Worm (Caenorhabditis elegans) whole organism, early embryonic: ENCODE data around the gene W03C9.6.

Source experiments
- ama-1 ChIP-seq: fragments of 150-350 bp; optimal IDR thresholded peaks from 2 replicates; lab custom pipeline; 2014
- ceh-13 ChIP-seq: fragments of 200-800 bp; sonication (Bioruptor generic); optimal IDR thresholded peaks from 2 replicates; lab custom pipeline; 2018; ENCODE audit warnings: mild to moderate bottlenecking, missing genetic modification characterization, missing compliant biosample characterization
- hmbx-1 ChIP-seq: sonication (generic microtip); optimal IDR thresholded peaks from 2 replicates; lab custom pipeline; 2016; ENCODE audit warnings: mild to moderate bottlenecking, missing genetic modification characterization, missing compliant biosample characterization
- pes-1 ChIP-seq: fragments of 200-800 bp; sonication (Bioruptor generic); IDR thresholded peaks from 2 replicates; pipeline ENCODE4 v1.3.6; 2022; ENCODE audit warnings: missing genetic modification reagents, missing genetic modification characterization, missing compliant biosample characterization
- tbx-37 ChIP-seq: fragments of 200-800 bp; sonication (Bioruptor generic); conservative IDR thresholded peaks from 2 replicates; pipeline ENCODE4 v1.3.6; 2022; ENCODE audit warnings: missing genetic modification reagents, missing genetic modification characterization, missing compliant biosample characterization
- tra-4 ChIP-seq: sonication (generic microtip); optimal IDR thresholded peaks from 2 replicates; lab custom pipeline; 2017; ENCODE audit warnings: missing genetic modification characterization, missing compliant biosample characterization

- no peak for TF ChIP-seq ama-1 (lab: Kevin White, UChicago)
- peak; percentile 96 for TF ChIP-seq hmbx-1 (tag; lab: Kevin White, UChicago)
- peak; percentile 100 for TF ChIP-seq tbx-37 (GFP tag; lab: Robert Waterston, UW)
- peak; percentile 99 for TF ChIP-seq pes-1
- peak; percentile 100 for TF ChIP-seq ceh-13 (GFP tag; lab: Kevin White, UChicago)
- TF ChIP-seq tra-4: peak; percentile 100
Measured at ce11 chrII:11960596-11961217, 6.4 kb downstream of the W03C9.6 start.
